Worm (Caenorhabditis elegans) whole organism, late embryonic: ENCODE data around the gene F22B7.3.

Source experiments
- fkh-10 ChIP-seq: fragments of 150-350 bp; optimal IDR thresholded peaks from 2 replicates; lab custom pipeline; 2014; ENCODE audit warnings: missing biosample characterization, missing genetic modification reagents, missing genetic modification characterization
- hlh-8 ChIP-seq: sonication (generic microtip); optimal IDR thresholded peaks from 2 replicates; lab custom pipeline; 2016; ENCODE audit warnings: missing genotype, missing genetic modification characterization, missing compliant biosample characterization
- nhr-11 ChIP-seq: fragments of 150-350 bp; optimal IDR thresholded peaks from 2 replicates; lab custom pipeline; 2014; ENCODE audit warnings: missing biosample characterization, missing genetic modification characterization
- pqm-1 ChIP-seq: sonication (generic microtip); optimal IDR thresholded peaks from 2 replicates; lab custom pipeline; 2016; ENCODE audit warnings: missing genetic modification characterization, missing compliant biosample characterization

DNA sequence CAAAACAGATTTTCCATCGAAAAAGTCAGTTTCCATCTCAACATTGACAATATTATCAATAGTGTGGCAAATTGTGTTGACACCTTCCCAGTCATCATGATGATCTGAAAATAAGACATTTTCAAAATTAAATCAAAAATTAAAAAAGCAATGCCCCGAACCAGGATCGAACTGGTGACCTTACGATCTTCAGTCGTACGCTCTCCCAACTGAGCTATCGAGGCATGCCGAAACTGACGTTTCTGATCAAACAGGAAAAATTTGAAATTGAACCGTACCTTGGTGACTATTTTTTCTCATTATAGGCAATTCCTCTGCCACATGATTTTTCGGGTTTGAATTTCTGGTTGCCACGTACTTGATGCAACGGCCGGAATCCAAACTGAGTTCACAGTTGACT lies 4.8 kb downstream of the F22B7.3 start:
- no peak for TF ChIP-seq nhr-11 (tag; lab: Kevin White, UChicago)
- TF ChIP-seq hlh-8 (tag; lab: Kevin White, UChicago) = no peak
- TF ChIP-seq fkh-10 (GFP tag; lab: Kevin White, UChicago) = no peak
- TF ChIP-seq pqm-1 (tag; lab: Kevin White, UChicago) = no peak
